Worm (Caenorhabditis elegans): ENCODE results near the gene B0252.3.

ce11 chrII:6898017-6898779, 9.4 kb downstream of the B0252.3 start, which contains the start of gene hrpl-1:
- peak; percentile 65; the same call in 1 of the 2 replicates for TF ChIP-seq ztf-23 (GFP tag; IDR thresholded peaks at IDR 0.05)
- TF ChIP-seq ztf-29 (GFP tag; IDR thresholded peaks at IDR 0.05), result peak; percentile 43; the same call in 1 of the 2 replicates
- peak; percentile 88 for TF ChIP-seq flt-1 (GFP tag; IDR thresholded peaks at IDR 0.05)
- peak; percentile 57 for TF ChIP-seq ref-1 (GFP tag; conservative IDR thresholded peaks at IDR 0.05)
